Worm (Caenorhabditis elegans): ENCODE measurements around the gene T22D1.8.

Gene T22D1.8

DNA sequence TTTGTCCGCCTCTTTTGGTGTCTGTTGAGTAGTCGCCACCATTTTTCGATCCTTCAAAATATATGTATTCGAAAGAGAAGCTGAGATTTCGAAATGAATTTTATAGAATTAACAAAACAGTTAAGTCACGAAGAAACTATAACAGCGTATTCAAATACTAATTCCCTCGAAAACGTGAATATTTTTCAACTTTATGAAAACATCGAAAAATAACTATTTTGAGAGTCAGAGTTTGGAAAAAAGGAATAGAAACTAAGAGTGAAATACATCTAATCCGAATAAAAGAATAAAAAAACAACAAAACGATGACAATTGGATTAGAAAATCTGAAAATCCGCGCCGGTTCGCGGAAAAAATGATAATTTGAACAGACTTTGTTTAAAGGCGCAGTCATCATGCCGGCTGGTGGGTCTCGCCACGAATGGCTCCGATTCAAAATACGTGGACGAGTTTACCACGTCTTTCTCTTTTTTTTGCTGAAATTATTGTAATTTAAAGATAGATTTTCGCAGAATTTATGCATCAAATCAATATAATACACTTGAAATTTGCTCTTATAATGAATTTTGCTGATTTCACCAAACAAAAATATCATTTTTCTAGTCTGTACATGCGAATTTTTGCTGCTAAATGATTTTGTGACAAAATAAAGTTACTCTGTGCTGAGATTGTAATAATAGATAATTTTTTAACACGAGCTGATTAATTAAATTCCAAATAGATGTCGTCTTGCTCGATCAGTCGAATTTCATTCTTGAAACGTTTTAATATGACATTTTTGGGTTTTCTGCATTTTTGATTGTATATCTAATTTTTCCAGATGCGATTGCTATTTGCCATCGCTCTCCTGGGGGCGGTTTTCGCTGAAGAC, 4.0 kb upstream of the T22D1.8 start, which contains the start of the genes rpn-1 and ribo-1 (continued):
- TF ChIP-seq lin-15B (tag; optimal IDR thresholded peaks at IDR 0.05) (peak; percentile 9), ztf-11 (tag; optimal IDR thresholded peaks at IDR 0.05) (no peak), rnt-1 (tag; optimal IDR thresholded peaks at IDR 0.05) (peak; percentile 33), tbx-2 (tag; optimal IDR thresholded peaks at IDR 0.05) (no peak), lsy-2 (tag; optimal IDR thresholded peaks at IDR 0.05) (peak; percentile 34 to 65), nhr-71 (tag; optimal IDR thresholded peaks at IDR 0.05) (peak; percentile 16), snu-23 (GFP tag; optimal IDR thresholded peaks at IDR 0.05) (peak; percentile 40), dpl-1 (GFP tag; optimal IDR thresholded peaks at IDR 0.05) (peak; percentile 15 to 61 (median 53)), isw-1 (GFP tag; IDR thresholded peaks at IDR 0.05) (peak; percentile 10; the same call in 1 of the 2 replicates), lin-14 (GFP tag; optimal IDR thresholded peaks at IDR 0.05) (no peak)

DNA sequence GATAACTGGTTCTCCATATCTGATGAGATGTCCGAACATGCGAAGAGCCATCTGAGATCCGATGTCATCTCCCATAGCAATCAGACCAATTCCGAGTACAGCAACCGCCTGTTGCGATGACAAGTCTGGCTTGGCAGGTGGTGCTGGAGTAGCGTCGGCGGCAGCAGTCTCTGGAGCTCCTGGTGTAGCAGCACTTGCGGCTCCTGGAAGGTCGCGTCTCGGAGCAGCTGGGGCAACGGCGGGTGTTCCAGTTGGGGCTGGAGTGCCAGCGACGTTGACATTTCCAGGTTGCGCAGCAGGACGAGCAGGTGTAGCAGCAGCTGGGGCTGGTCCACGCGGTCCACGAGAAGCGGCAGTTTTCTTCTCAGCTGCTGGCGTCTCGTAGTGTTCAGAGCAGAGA, 1.3 kb upstream of the T22D1.8 start:
- TF ChIP-seq nhr-47 (tag; optimal IDR thresholded peaks at IDR 0.05) = no peak
- TF ChIP-seq ceh-8 (GFP tag; optimal IDR thresholded peaks at IDR 0.05) = peak; percentile 55

DNA sequence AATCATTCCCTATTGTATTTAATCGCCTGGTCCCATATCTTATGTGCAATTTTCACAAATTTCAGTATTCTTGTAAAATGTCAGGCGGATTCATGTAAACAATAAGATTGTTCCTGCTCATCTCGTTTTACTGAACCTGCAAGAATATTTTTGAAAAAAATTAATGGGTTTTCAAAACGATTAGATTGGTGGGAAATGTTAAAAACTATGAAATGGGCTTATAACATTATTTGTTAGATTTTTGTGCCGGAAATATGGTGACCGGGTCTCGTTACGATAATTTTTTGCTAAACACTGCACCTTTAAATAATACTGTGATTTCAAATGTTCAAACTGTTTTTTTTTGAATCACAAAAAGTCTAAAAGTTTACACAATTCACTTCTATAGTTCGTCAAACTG, 720 bp downstream of the T22D1.8 start:
- TF ChIP-seq lin-14 (GFP tag; optimal IDR thresholded peaks at IDR 0.05) (no peak), pax-3 (tag; optimal IDR thresholded peaks at IDR 0.05) (no peak), unc-98 (GFP tag; IDR thresholded peaks at IDR 0.05) (no peak), tlp-1 (tag; optimal IDR thresholded peaks at IDR 0.05) (no peak), jun-1 (tag; optimal IDR thresholded peaks at IDR 0.05) (no peak), lin-39 (tag; optimal IDR thresholded peaks at IDR 0.05) (no peak), hlh-4 (tag; optimal IDR thresholded peaks at IDR 0.05) (no peak), elt-2 (tag; optimal IDR thresholded peaks at IDR 0.05) (no peak), C04F5.9 (tag; optimal IDR thresholded peaks at IDR 0.05) (no peak), unc-86 (tag; optimal IDR thresholded peaks at IDR 0.05) (no peak), lin-15B (tag; optimal IDR thresholded peaks at IDR 0.05) (no peak), snpc-4 (tag; optimal IDR thresholded peaks at IDR 0.05) (no peak), F16B12.6 (tag; optimal IDR thresholded peaks at IDR 0.05) (no peak), unc-130 (tag; optimal IDR thresholded peaks at IDR 0.05) (no peak), zip-4 (GFP tag; optimal IDR thresholded peaks at IDR 0.05) (no peak), lir-3 (tag; optimal IDR thresholded peaks at IDR 0.05; ENCODE audit: poor library complexity) (no peak)

DNA sequence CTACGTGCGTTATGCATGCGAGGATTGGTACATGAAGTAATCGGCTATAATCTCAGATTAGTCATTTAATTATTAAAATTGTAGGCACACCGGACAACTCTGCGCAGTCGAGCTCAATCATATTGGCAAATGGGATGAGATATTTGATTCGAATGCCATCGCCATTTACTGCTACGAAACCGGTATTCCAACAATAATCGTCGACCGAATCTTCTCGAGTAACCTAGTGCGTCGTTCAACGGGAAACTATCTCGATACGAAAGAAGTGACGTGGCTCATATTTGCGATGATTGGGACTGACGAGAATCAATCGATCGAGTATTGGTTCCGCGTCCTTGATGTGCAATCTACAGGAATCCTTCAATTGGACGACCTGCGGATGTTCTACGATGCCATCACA, 1.5 kb downstream of the T22D1.8 start:
- TF ChIP-seq C04F5.9 (tag; optimal IDR thresholded peaks at IDR 0.05) (no peak), pag-3 (tag; optimal IDR thresholded peaks at IDR 0.05; ENCODE audit: borderline replicate concordance, insufficient read depth) (no peak), hpl-2 (GFP tag; optimal IDR thresholded peaks at IDR 0.05) (no peak), C34B4.2 (tag; optimal IDR thresholded peaks at IDR 0.05) (no peak), ceh-82 (tag; optimal IDR thresholded peaks at IDR 0.05) (no peak), efl-1 (optimal IDR thresholded peaks at IDR 0.05) (no peak), efl-1 (GFP tag; optimal IDR thresholded peaks at IDR 0.05 in 1 of 2) (no peak), vab-15 (tag; optimal IDR thresholded peaks at IDR 0.05) (no peak), C16A3.4 (tag; optimal IDR thresholded peaks at IDR 0.05) (no peak), nhr-85 (tag) (no peak), aha-1 (tag; optimal IDR thresholded peaks at IDR 0.05) (no peak), nhr-11 (tag; optimal IDR thresholded peaks at IDR 0.05) (no peak), elt-2 (tag; optimal IDR thresholded peaks at IDR 0.05) (no peak), grh-1 (GFP tag; IDR thresholded peaks at IDR 0.05) (no peak)
